Fruit fly (Drosophila melanogaster) whole organism, embryonic: ENCODE data around the gene CG2712.

Experiments
- Atf6 ChIP-seq: fragments of 200-800 bp; sonication (Bioruptor generic); IDR thresholded peaks from 2 replicates; pipeline ENCODE4 v1.3.6; 2022; ENCODE audit warnings: missing biosample characterization, missing genetic modification characterization
- B-H2 ChIP-seq: fragments of 200-800 bp; sonication (Bioruptor generic); optimal IDR thresholded peaks from 2 replicates; lab custom pipeline; 2018; ENCODE audit warnings: missing biosample characterization, mild to moderate bottlenecking, missing genetic modification characterization
- Bgb ChIP-seq: fragments of 200-800 bp; sonication (Bioruptor generic); IDR thresholded peaks from 2 replicates; pipeline ENCODE4 v1.3.6; 2022; ENCODE audit warnings: missing biosample characterization, missing genetic modification characterization; ENCODE audit not compliant: partially characterized antibody
- CG10543 ChIP-seq: fragments of 200-800 bp; sonication (Bioruptor generic); optimal IDR thresholded peaks from 3 replicates; lab custom pipeline; 2017; ENCODE audit warnings: missing biosample characterization, mild to moderate bottlenecking, missing genetic modification characterization, moderate library complexity
- CG12391 ChIP-seq: fragments of 200-800 bp; sonication (Bioruptor generic); optimal IDR thresholded peaks from 3 replicates; lab custom pipeline; 2018; ENCODE audit warnings: missing biosample characterization, mild to moderate bottlenecking, missing genetic modification characterization, moderate library complexity
- CG12942 ChIP-seq: fragments of 200-800 bp; sonication (Bioruptor generic); optimal IDR thresholded peaks from 3 replicates; lab custom pipeline; 2016; ENCODE audit warnings: missing biosample characterization, missing genetic modification characterization
- CG16813 ChIP-seq: fragments of 200-800 bp; sonication (Bioruptor generic); IDR thresholded peaks from 3 replicates; pipeline ENCODE4 v1.3.6; 2022; ENCODE audit warnings: missing biosample characterization, missing genetic modification characterization; ENCODE audit not compliant: partially characterized antibody
- CG2116 ChIP-seq: fragments of 200-800 bp; sonication (Bioruptor generic); optimal IDR thresholded peaks from 3 replicates; lab custom pipeline; 2018; ENCODE audit warnings: missing biosample characterization, mild to moderate bottlenecking, missing genetic modification characterization
- CG2875 ChIP-seq: fragments of 200-800 bp; sonication (Bioruptor generic); optimal IDR thresholded peaks from 2 replicates; lab custom pipeline; 2017; ENCODE audit warnings: missing biosample characterization, mild to moderate bottlenecking, missing genetic modification characterization, missing genetic modification reagents
- CG31365 ChIP-seq: fragments of 200-800 bp; sonication (Bioruptor generic); optimal IDR thresholded peaks from 2 replicates; lab custom pipeline; 2018; ENCODE audit warnings: missing biosample characterization, mild to moderate bottlenecking, missing genetic modification characterization
- CG34376 ChIP-seq: fragments of 200-800 bp; sonication (Bioruptor generic); optimal IDR thresholded peaks from 2 replicates; lab custom pipeline; 2018; ENCODE audit warnings: missing biosample characterization, mild to moderate bottlenecking, missing genetic modification characterization
- CG4617 ChIP-seq: fragments of 200-800 bp; sonication (Bioruptor generic); optimal IDR thresholded peaks from 3 replicates; lab custom pipeline; 2016; ENCODE audit warnings: missing biosample characterization, missing genetic modification characterization, borderline replicate concordance
- CG4820 ChIP-seq: fragments of 200-800 bp; sonication (Bioruptor generic); optimal IDR thresholded peaks from 3 replicates; lab custom pipeline; 2016; ENCODE audit warnings: missing biosample characterization, missing genetic modification characterization
- CG5953 ChIP-seq: fragments of 200-800 bp; sonication (Bioruptor generic); IDR thresholded peaks from 2 replicates; pipeline ENCODE4 v1.3.6; 2022; ENCODE audit warnings: missing biosample characterization, missing genetic modification characterization
- CG7271 ChIP-seq: fragments of 200-800 bp; sonication (Bioruptor generic); optimal IDR thresholded peaks from 2 replicates; lab custom pipeline; 2018; ENCODE audit warnings: missing biosample characterization, mild to moderate bottlenecking, missing genetic modification characterization, moderate library complexity
- CG7357 ChIP-seq: fragments of 200-800 bp; sonication (Bioruptor generic); IDR thresholded peaks from 3 replicates; pipeline ENCODE4 v1.3.6; 2022; ENCODE audit warnings: missing biosample characterization, missing genetic modification characterization
- CG7839 ChIP-seq: fragments of 200-800 bp; sonication (Bioruptor generic); optimal IDR thresholded peaks from 3 replicates; lab custom pipeline; 2018; ENCODE audit warnings: missing biosample characterization, mild to moderate bottlenecking, missing genetic modification characterization, moderate library complexity
- CG7963 ChIP-seq: fragments of 200-800 bp; sonication (Bioruptor generic); IDR thresholded peaks from 3 replicates; pipeline ENCODE4 v1.3.6; 2022; ENCODE audit warnings: missing biosample characterization, missing genetic modification characterization; ENCODE audit not compliant: partially characterized antibody
- CG9609 ChIP-seq: fragments of 200-800 bp; sonication (Bioruptor generic); optimal IDR thresholded peaks from 3 replicates; lab custom pipeline; 2016; ENCODE audit warnings: missing biosample characterization, missing genetic modification characterization
- E2f2 ChIP-seq: fragments of 200-800 bp; sonication (Bioruptor generic); IDR thresholded peaks from 2 replicates; pipeline ENCODE4 v1.3.6; 2022; ENCODE audit warnings: missing biosample characterization, missing genetic modification characterization
- Fer1 ChIP-seq: fragments of 200-800 bp; sonication (Bioruptor generic); optimal IDR thresholded peaks from 2 replicates; lab custom pipeline; 2017; ENCODE audit warnings: missing biosample characterization, mild to moderate bottlenecking, missing genetic modification characterization
- HmgD ChIP-seq: fragments of 200-800 bp; sonication (Bioruptor generic); optimal IDR thresholded peaks from 3 replicates; lab custom pipeline; 2016; ENCODE audit warnings: missing biosample characterization, missing genetic modification characterization
- Hr78 ChIP-seq, 2 experiments: fragments of 200-800 bp in 1 of 2; fragments of >200 bp in 1 of 2; sonication (Bioruptor generic) in 1 of 2; optimal IDR thresholded peaks; 2 replicates each; lab custom pipeline; 2017 to 2019; ENCODE audit warnings: missing biosample characterization in 2 of 2, missing genetic modification characterization in 2 of 2, mild to moderate bottlenecking in 1 of 2, moderate library complexity in 1 of 2
- Kr ChIP-seq: fragments of 200-800 bp; sonication (Bioruptor generic); optimal IDR thresholded peaks from 2 replicates; lab custom pipeline; 2017; ENCODE audit warnings: missing biosample characterization, mild to moderate bottlenecking, missing genetic modification characterization
- NfI ChIP-seq: fragments of 200-800 bp; sonication (Bioruptor generic); optimal IDR thresholded peaks from 3 replicates; lab custom pipeline; 2018; ENCODE audit warnings: missing biosample characterization, mild to moderate bottlenecking, missing genetic modification characterization, moderate library complexity
- Oaz ChIP-seq: fragments of 200-800 bp; sonication (Bioruptor generic); IDR thresholded peaks from 2 replicates; pipeline ENCODE4 v1.3.6; 2022; ENCODE audit warnings: missing biosample characterization, missing genetic modification characterization
- Poxn ChIP-seq: fragments of 200-800 bp; sonication (Bioruptor generic); IDR thresholded peaks from 2 replicates; pipeline ENCODE4 v1.3.6; 2022; ENCODE audit warnings: missing biosample characterization, missing genetic modification characterization
- Rfx ChIP-seq: fragments of 200-800 bp; sonication (Bioruptor generic); IDR thresholded peaks from 2 replicates; pipeline ENCODE4 v1.3.6; 2022; ENCODE audit warnings: missing biosample characterization, missing genetic modification characterization
- Sry-β ChIP-seq: fragments of 200-800 bp; sonication (Bioruptor generic); optimal IDR thresholded peaks from 2 replicates; lab custom pipeline; 2018; ENCODE audit warnings: missing biosample characterization, mild to moderate bottlenecking, missing genetic modification characterization, moderate library complexity
- YL-1 ChIP-seq: fragments of 200-800 bp; sonication (Bioruptor generic); optimal IDR thresholded peaks from 3 replicates; lab custom pipeline; 2017; ENCODE audit warnings: missing biosample characterization, mild to moderate bottlenecking, missing genetic modification characterization
- amos ChIP-seq: fragments of 200-800 bp; sonication (Bioruptor generic); IDR thresholded peaks from 2 replicates; pipeline ENCODE4 v1.3.6; 2022; ENCODE audit warnings: missing biosample characterization, missing genetic modification characterization; ENCODE audit not compliant: partially characterized antibody
- bbx ChIP-seq: fragments of 200-800 bp; sonication (Bioruptor generic); IDR thresholded peaks from 2 replicates; pipeline ENCODE4 v1.3.6; 2022; ENCODE audit warnings: missing biosample characterization, missing genetic modification characterization; ENCODE audit not compliant: partially characterized antibody
- br ChIP-seq: fragments of >200 bp; optimal IDR thresholded peaks from 2 replicates; lab custom pipeline; 2017
- chn ChIP-seq: fragments of 200-800 bp; sonication (Bioruptor generic); optimal IDR thresholded peaks from 2 replicates; lab custom pipeline; 2016; ENCODE audit warnings: missing biosample characterization, missing genetic modification characterization
- crc ChIP-seq: fragments of 200-800 bp; sonication (Bioruptor generic); optimal IDR thresholded peaks from 2 replicates; lab custom pipeline; 2016; ENCODE audit warnings: missing biosample characterization, missing genetic modification characterization
- dmrt99B ChIP-seq: fragments of 200-800 bp; sonication (Bioruptor generic); optimal IDR thresholded peaks from 2 replicates; lab custom pipeline; 2018; ENCODE audit warnings: missing biosample characterization, mild to moderate bottlenecking, missing genetic modification characterization, moderate library complexity
- eve ChIP-seq, 2 experiments: fragments of >200 bp; optimal IDR thresholded peaks; 2 replicates each; lab custom pipeline; 2017; ENCODE audit warnings: missing biosample characterization in 2 of 2, missing genetic modification characterization in 2 of 2
- gce ChIP-seq: fragments of 200-800 bp; sonication (Bioruptor generic); IDR thresholded peaks from 3 replicates; pipeline ENCODE4 v1.3.6; 2022; ENCODE audit warnings: missing biosample characterization, missing genetic modification characterization
- gcm ChIP-seq: fragments of 200-800 bp; sonication (Bioruptor generic); optimal IDR thresholded peaks from 2 replicates; lab custom pipeline; 2019; ENCODE audit warnings: missing biosample characterization, mild to moderate bottlenecking, missing genetic modification characterization, moderate library complexity
- gro ChIP-seq: fragments of 200-800 bp; sonication (Bioruptor generic); optimal IDR thresholded peaks from 2 replicates; lab custom pipeline; 2016; ENCODE audit warnings: missing biosample characterization, missing genetic modification characterization
- her ChIP-seq: fragments of 200-800 bp; sonication (Bioruptor generic); optimal IDR thresholded peaks from 2 replicates; lab custom pipeline; 2016; ENCODE audit warnings: missing biosample characterization, missing genetic modification characterization
- knrl ChIP-seq: fragments of 200-800 bp; sonication (Bioruptor generic); IDR thresholded peaks from 3 replicates; pipeline ENCODE4 v1.3.6; 2022; ENCODE audit warnings: missing biosample characterization, missing genetic modification characterization; ENCODE audit not compliant: partially characterized antibody
- lilli ChIP-seq: fragments of 200-800 bp; sonication (Bioruptor generic); optimal IDR thresholded peaks from 3 replicates; lab custom pipeline; 2016; ENCODE audit warnings: missing biosample characterization, missing genetic modification characterization
- nerfin-1 ChIP-seq: fragments of 200-800 bp; sonication (Bioruptor generic); optimal IDR thresholded peaks from 3 replicates; lab custom pipeline; 2019; ENCODE audit warnings: missing biosample characterization, mild to moderate bottlenecking, missing genetic modification characterization, moderate library complexity
- sim ChIP-seq: fragments of 200-800 bp; sonication (Bioruptor generic); IDR thresholded peaks from 2 replicates; pipeline ENCODE4 v1.3.6; 2022; ENCODE audit warnings: missing biosample characterization, missing genetic modification characterization
- tio ChIP-seq: fragments of 200-800 bp; sonication (Bioruptor generic); optimal IDR thresholded peaks from 2 replicates; lab custom pipeline; 2017; ENCODE audit warnings: missing biosample characterization, missing genetic modification characterization, inconsistent platforms
- toy ChIP-seq: fragments of 200-800 bp; sonication (Bioruptor generic); IDR thresholded peaks from 2 replicates; pipeline ENCODE4 v1.3.6; 2022; ENCODE audit warnings: missing biosample characterization, missing genetic modification characterization
- tup ChIP-seq: fragments of 200-800 bp; sonication (Bioruptor generic); optimal IDR thresholded peaks from 2 replicates; lab custom pipeline; 2016; ENCODE audit warnings: missing biosample characterization, mild to moderate bottlenecking, missing genetic modification characterization, moderate library complexity
- unpg ChIP-seq: fragments of 200-800 bp; sonication (Bioruptor generic); optimal IDR thresholded peaks from 3 replicates; lab custom pipeline; 2018; ENCODE audit warnings: missing biosample characterization, mild to moderate bottlenecking, missing genetic modification characterization, moderate library complexity
- wor ChIP-seq: fragments of 200-800 bp; sonication (Bioruptor generic); IDR thresholded peaks from 2 replicates; pipeline ENCODE4 v1.3.6; 2022; ENCODE audit warnings: missing biosample characterization, missing genetic modification characterization
- zfh2 ChIP-seq: fragments of 200-800 bp; sonication (Bioruptor generic); optimal IDR thresholded peaks from 2 replicates; lab custom pipeline; 2016; ENCODE audit warnings: missing biosample characterization, missing genetic modification characterization

CG2712 gene

DNA sequence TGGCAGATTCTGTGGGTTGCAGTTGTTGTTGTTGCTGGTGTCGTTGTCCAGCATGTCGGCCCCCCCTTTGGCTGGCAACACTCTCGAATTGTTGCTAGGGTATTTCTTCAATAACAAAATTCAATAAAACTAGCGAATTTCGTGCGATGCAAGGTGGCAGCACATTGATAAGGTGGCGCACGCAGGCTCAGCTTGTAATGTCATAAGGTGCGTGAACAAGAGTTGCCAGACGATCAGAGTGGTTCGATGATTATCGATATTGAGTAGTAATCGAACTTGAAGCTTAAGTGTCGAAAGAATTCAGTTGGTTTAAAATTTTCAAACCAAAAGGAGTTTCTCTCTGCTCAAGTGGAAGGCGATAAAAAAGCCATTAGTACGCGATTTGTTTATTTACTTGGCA, 12.1 kb upstream of the CG2712 start, which contains the start of gene CG2701 (continued):
- TF ChIP-seq Bgb (GFP tag; lab: Robert Waterston, UW) (peak; percentile 86), CG10543 (no peak), bbx (GFP tag; lab: Robert Waterston, UW) (peak; percentile 79), gro (GFP tag; lab: Kevin White, UChicago) (no peak), eve (GFP tag; optimal IDR thresholded peaks at IDR 0.05; lab: Kevin White, UChicago) (no peak), zfh2 (GFP tag; lab: Kevin White, UChicago) (peak; percentile 36), CG2875 (GFP tag; lab: Kevin White, UChicago) (no peak), knrl (GFP tag; lab: Robert Waterston, UW) (peak; percentile 66), crc (GFP tag; lab: Kevin White, UChicago) (no peak), CG4617 (GFP tag; lab: Kevin White, UChicago) (peak; percentile 78), sim (GFP tag; lab: Robert Waterston, UW) (no peak), her (GFP tag; lab: Kevin White, UChicago) (peak; percentile 39), E2f2 (GFP tag; lab: Robert Waterston, UW) (peak; percentile 77), CG12942 (GFP tag; lab: Kevin White, UChicago) (no peak), Rfx (GFP tag; lab: Robert Waterston, UW) (peak; percentile 9; the same call in 1 of the 2 replicates), amos (GFP tag; lab: Robert Waterston, UW) (peak; percentile 77), CG7271 (no peak), Hr78 (GFP tag; optimal IDR thresholded peaks at IDR 0.05; lab: Kevin White, UChicago) (no peak), dmrt99B (tag; lab: Kevin White, UChicago) (no peak), CG2116 (GFP tag; lab: Kevin White, UChicago) (peak; percentile 57), tup (no peak), CG34376 (GFP tag; lab: Kevin White, UChicago) (no peak), YL-1 (GFP tag; lab: Kevin White, UChicago) (peak; percentile 57), CG5953 (GFP tag; lab: Robert Waterston, UW) (no peak), CG7357 (no peak), B-H2 (GFP tag; lab: Kevin White, UChicago) (no peak), CG12391 (no peak), Kr (GFP tag; lab: Kevin White, UChicago) (no peak), br (lab: Kevin White, UChicago) (no peak), Sry-β (GFP tag; lab: Kevin White, UChicago) (peak; percentile 0), toy (no peak), lilli (GFP tag; lab: Kevin White, UChicago) (peak; percentile 30), wor (no peak), HmgD (GFP tag; lab: Kevin White, UChicago) (peak; percentile 68), CG7963 (GFP tag; lab: Robert Waterston, UW) (peak; percentile 59; the same call in 2 of the 3 replicates), nerfin-1 (tag; lab: Kevin White, UChicago) (no peak), Fer1 (GFP tag; lab: Kevin White, UChicago) (no peak), CG4820 (GFP tag; lab: Kevin White, UChicago) (no peak), gce (GFP tag; lab: Robert Waterston, UW) (no peak), CG16813 (GFP tag; lab: Robert Waterston, UW) (peak; percentile 65), gcm (GFP tag; lab: Kevin White, UChicago) (no peak), tio (no peak), NfI (GFP tag; lab: Kevin White, UChicago) (no peak), CG7839 (tag; lab: Kevin White, UChicago) (no peak), Poxn (no peak), Atf6 (no peak), chn (no peak), CG31365 (no peak), unpg (no peak), Oaz (no peak), CG9609 (GFP tag; lab: Kevin White, UChicago) (peak; percentile 18)
